Worm (Caenorhabditis elegans) whole organism, late embryonic: ENCODE results near the gene mcu-1.
A peak's percentile ranks its signal among the peaks of the same experiment; 100 is the strongest.

Experiments
- T23F11.4 ChIP-seq: fragments of 200-800 bp; sonication (Bioruptor generic); optimal IDR thresholded peaks from 2 replicates; lab custom pipeline; 2018; ENCODE audit warnings: mild to moderate bottlenecking, missing genetic modification characterization, missing compliant biosample characterization
- ceh-18 ChIP-seq: sonication (generic microtip); optimal IDR thresholded peaks from 2 replicates; lab custom pipeline; 2016; ENCODE audit warnings: missing genetic modification characterization, missing compliant biosample characterization
- ceh-34 ChIP-seq: sonication (generic microtip); optimal IDR thresholded peaks from 2 replicates; lab custom pipeline; 2016; ENCODE audit warnings: mild to moderate bottlenecking, missing genetic modification characterization, missing compliant biosample characterization
- ceh-48 ChIP-seq: sonication (generic microtip); optimal IDR thresholded peaks from 2 replicates; lab custom pipeline; 2016; ENCODE audit warnings: missing genetic modification characterization, inconsistent platforms, missing compliant biosample characterization
- elt-4 ChIP-seq: sonication (generic microtip); optimal IDR thresholded peaks from 2 replicates; lab custom pipeline; 2016; ENCODE audit warnings: missing genetic modification characterization, missing compliant biosample characterization
- nfya-1 ChIP-seq: sonication (generic microtip); optimal IDR thresholded peaks from 2 replicates; lab custom pipeline; 2017; ENCODE audit warnings: missing genetic modification characterization, mild to moderate bottlenecking, missing compliant biosample characterization, antibody characterized with exemption, moderate library complexity
- nhr-11 ChIP-seq: fragments of 150-350 bp; optimal IDR thresholded peaks from 2 replicates; lab custom pipeline; 2014; ENCODE audit warnings: missing biosample characterization, missing genetic modification characterization
- nhr-232 ChIP-seq: sonication (generic microtip); optimal IDR thresholded peaks from 2 replicates; lab custom pipeline; 2016; ENCODE audit warnings: missing genetic modification characterization, missing compliant biosample characterization
- pag-3 ChIP-seq: sonication (generic microtip); optimal IDR thresholded peaks from 2 replicates; lab custom pipeline; 2016; ENCODE audit warnings: missing compliant biosample characterization, missing genetic modification characterization, borderline replicate concordance
- pqm-1 ChIP-seq: sonication (generic microtip); optimal IDR thresholded peaks from 2 replicates; lab custom pipeline; 2016; ENCODE audit warnings: missing genetic modification characterization, missing compliant biosample characterization
- rnt-1 ChIP-seq: sonication (generic microtip); optimal IDR thresholded peaks from 2 replicates; lab custom pipeline; 2016; ENCODE audit warnings: missing genetic modification characterization, missing compliant biosample characterization
- unc-86 ChIP-seq: sonication (generic microtip); optimal IDR thresholded peaks from 2 replicates; lab custom pipeline; 2016; ENCODE audit warnings: missing genetic modification characterization, missing compliant biosample characterization

DNA sequence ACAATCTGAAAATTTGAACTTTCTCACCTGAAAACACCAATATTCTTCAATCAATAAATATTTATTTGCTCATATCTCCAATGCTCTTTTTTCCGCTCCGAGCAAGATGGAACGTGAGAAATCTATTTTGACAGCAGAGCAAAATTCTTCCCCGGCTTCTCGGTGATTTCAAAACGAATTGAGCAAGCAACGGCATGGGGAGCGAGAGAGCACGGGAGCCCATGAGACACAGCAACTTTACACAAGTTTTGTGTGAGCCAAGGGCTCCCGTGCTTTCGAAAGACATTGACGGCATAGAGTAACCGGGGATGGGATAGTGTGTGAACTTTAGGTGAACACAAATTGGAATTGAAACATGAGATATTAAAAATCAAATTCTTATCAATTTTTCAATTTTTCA, 47.8 kb upstream of the mcu-1 start:
- TF ChIP-seq unc-86 (tag; lab: Kevin White, UChicago) (no peak), ceh-48 (tag; lab: Kevin White, UChicago) (no peak), pag-3 (tag; lab: Kevin White, UChicago) (no peak), ceh-34 (no peak), nhr-11 (tag; lab: Kevin White, UChicago) (no peak), nfya-1 (peak; percentile 2), elt-4 (tag; lab: Kevin White, UChicago) (no peak), T23F11.4 (GFP tag; lab: Kevin White, UChicago) (no peak), pqm-1 (no peak), ceh-18 (tag; lab: Kevin White, UChicago) (no peak), nhr-232 (tag; lab: Kevin White, UChicago) (no peak), rnt-1 (tag; lab: Kevin White, UChicago) (no peak)
